Worm (Caenorhabditis elegans) whole organism, L3 larva: ENCODE measurements around the gene T02H6.5.

Experiments used
- R02D3.7 ChIP-seq: fragments of 150-350 bp; optimal IDR thresholded peaks from 2 replicates; lab custom pipeline; 2014; ENCODE audit warnings: missing biosample characterization, missing genetic modification characterization
- mdl-1 ChIP-seq: fragments of 150-350 bp; optimal IDR thresholded peaks from 2 replicates; lab custom pipeline; 2014; ENCODE audit warnings: missing biosample characterization, missing genetic modification characterization
- nhr-76 ChIP-seq: fragments of 150-350 bp; sonication (generic microtip); optimal IDR thresholded peaks from 5 replicates; lab custom pipeline; 2014; ENCODE audit warnings: missing biosample characterization, missing genetic modification characterization
- unc-62 ChIP-seq: fragments of 150-350 bp; sonication (generic microtip); optimal IDR thresholded peaks from 4 replicates; lab custom pipeline; 2014; ENCODE audit warnings: missing biosample characterization, missing genetic modification reagents, missing genetic modification characterization

ce11 chrII:650321-651005 lies 34.4 kb upstream of the T02H6.5 start, which contains the start of the genes K07E8.7 and frpr-14:
- TF ChIP-seq R02D3.7 (tag; lab: Kevin White, UChicago) (no peak), unc-62 (GFP tag; lab: Kevin White, UChicago) (no peak), mdl-1 (tag; lab: Kevin White, UChicago) (no peak), nhr-76 (tag; lab: Kevin White, UChicago) (no peak)
